Worm (Caenorhabditis elegans) whole organism, L2 larva: Measurements from ENCODE around the gene amx-1.

ENCODE experiments used
- C34F6.9 ChIP-seq: fragments of 150-350 bp; optimal IDR thresholded peaks from 2 replicates; lab custom pipeline; 2014; ENCODE audit warnings: missing biosample characterization, missing genetic modification characterization
- F13H6.1 ChIP-seq: sonication (generic microtip); optimal IDR thresholded peaks from 2 replicates; lab custom pipeline; 2016; ENCODE audit warnings: missing genetic modification characterization, missing compliant biosample characterization
- R02D3.7 ChIP-seq: fragments of 150-350 bp; optimal IDR thresholded peaks from 2 replicates; lab custom pipeline; 2014; ENCODE audit warnings: missing biosample characterization, missing genetic modification characterization
- Y55F3AM.14 ChIP-seq: fragments of 200-800 bp; sonication (Bioruptor generic); optimal IDR thresholded peaks from 2 replicates; lab custom pipeline; 2018; ENCODE audit warnings: mild to moderate bottlenecking, missing genetic modification characterization, missing compliant biosample characterization
- alr-1 ChIP-seq: fragments of 150-350 bp; optimal IDR thresholded peaks from 2 replicates; lab custom pipeline; 2014; ENCODE audit warnings: missing biosample characterization, missing genetic modification characterization
- aly-2 ChIP-seq: fragments of 150-350 bp; optimal IDR thresholded peaks from 2 replicates; lab custom pipeline; 2014; ENCODE audit warnings: missing biosample characterization, missing genetic modification characterization
- blmp-1 ChIP-seq: sonication (generic microtip); optimal IDR thresholded peaks from 2 replicates; lab custom pipeline; 2017; ENCODE audit warnings: missing genetic modification characterization, mild to moderate bottlenecking, missing compliant biosample characterization, antibody characterized with exemption, moderate library complexity; ENCODE audit not compliant: insufficient read depth
- crh-2 ChIP-seq: sonication (generic microtip); optimal IDR thresholded peaks from 2 replicates; lab custom pipeline; 2017; ENCODE audit warnings: missing biosample characterization, missing genetic modification characterization
- dmd-4 ChIP-seq: sonication (generic microtip); optimal IDR thresholded peaks from 2 replicates; lab custom pipeline; 2017; ENCODE audit warnings: missing biosample characterization, missing genetic modification characterization
- egl-27 ChIP-seq: sonication (generic microtip); optimal IDR thresholded peaks from 3 replicates; lab custom pipeline; 2017; ENCODE audit warnings: missing biosample characterization, missing genetic modification reagents, missing genetic modification characterization
- fos-1 ChIP-seq: fragments of 150-350 bp; optimal IDR thresholded peaks from 2 replicates; lab custom pipeline; 2014; ENCODE audit warnings: missing biosample characterization, missing genetic modification characterization
- gmeb-1 ChIP-seq: fragments of 150-350 bp; optimal IDR thresholded peaks from 2 replicates; lab custom pipeline; 2014; ENCODE audit warnings: missing biosample characterization, missing genetic modification characterization
- lin-39 ChIP-seq: fragments of 150-350 bp; optimal IDR thresholded peaks from 2 replicates; lab custom pipeline; 2014; ENCODE audit warnings: missing biosample characterization, missing genetic modification reagents, missing genetic modification characterization
- lsy-2 ChIP-seq, 2 experiments: fragments of 150-350 bp in 1 of 2; sonication (generic microtip) in 1 of 2; optimal IDR thresholded peaks; 2 replicates each; lab custom pipeline; 2014 to 2017; ENCODE audit warnings: missing biosample characterization in 2 of 2, missing genetic modification characterization in 2 of 2
- mab-5 ChIP-seq: fragments of 150-350 bp; optimal IDR thresholded peaks from 2 replicates; lab custom pipeline; 2014; ENCODE audit warnings: missing biosample characterization, missing genetic modification characterization
- mdl-1 ChIP-seq, 2 experiments: fragments of 150-350 bp in 1 of 2; sonication (generic microtip) in 1 of 2; optimal IDR thresholded peaks; 2 replicates each; lab custom pipeline; 2017; ENCODE audit warnings: missing biosample characterization in 2 of 2, missing genetic modification characterization in 2 of 2
- nhr-10 ChIP-seq: sonication (generic microtip); optimal IDR thresholded peaks from 2 replicates; lab custom pipeline; 2017; ENCODE audit warnings: missing biosample characterization, missing genetic modification characterization
- nhr-11 ChIP-seq: fragments of 150-350 bp; optimal IDR thresholded peaks from 2 replicates; lab custom pipeline; 2014; ENCODE audit warnings: missing biosample characterization, missing genetic modification characterization
- nhr-12 ChIP-seq: fragments of 150-350 bp; optimal IDR thresholded peaks from 2 replicates; lab custom pipeline; 2014; ENCODE audit warnings: missing biosample characterization, missing genetic modification characterization
- nhr-129 ChIP-seq: fragments of 150-350 bp; optimal IDR thresholded peaks from 2 replicates; lab custom pipeline; 2014; ENCODE audit warnings: missing biosample characterization, missing genetic modification characterization
- nhr-21 ChIP-seq: fragments of 150-350 bp; optimal IDR thresholded peaks from 2 replicates; lab custom pipeline; 2014; ENCODE audit warnings: missing biosample characterization, missing genetic modification characterization
- nhr-23 ChIP-seq: fragments of 150-350 bp; optimal IDR thresholded peaks from 2 replicates; lab custom pipeline; 2014; ENCODE audit warnings: missing biosample characterization, missing genetic modification reagents, missing genetic modification characterization
- nhr-237 ChIP-seq: fragments of 150-350 bp; optimal IDR thresholded peaks from 2 replicates; lab custom pipeline; 2014; ENCODE audit warnings: missing biosample characterization, missing genetic modification characterization
- nhr-25 ChIP-seq: fragments of 150-350 bp; sonication (generic microtip); optimal IDR thresholded peaks from 3 replicates; lab custom pipeline; 2014; ENCODE audit warnings: missing biosample characterization, missing genetic modification characterization
- nhr-6 ChIP-seq: fragments of 150-350 bp; optimal IDR thresholded peaks from 2 replicates; lab custom pipeline; 2014; ENCODE audit warnings: missing biosample characterization, missing genetic modification characterization
- peb-1 ChIP-seq: fragments of 150-350 bp; optimal IDR thresholded peaks from 2 replicates; lab custom pipeline; 2014; ENCODE audit warnings: missing biosample characterization, missing genetic modification characterization
- sem-4 ChIP-seq: fragments of 150-350 bp; optimal IDR thresholded peaks from 2 replicates; lab custom pipeline; 2014; ENCODE audit warnings: missing biosample characterization, missing genetic modification reagents, missing genetic modification characterization
- skn-1 ChIP-seq: sonication (generic microtip); optimal IDR thresholded peaks from 2 replicates; lab custom pipeline; 2017; ENCODE audit warnings: missing biosample characterization, missing genetic modification characterization
- sma-9 ChIP-seq, 2 experiments: fragments of 150-350 bp in 1 of 2; sonication (generic microtip) in 1 of 2; optimal IDR thresholded peaks; 2 replicates each; lab custom pipeline; 2014 to 2016; ENCODE audit warnings: missing genetic modification characterization in 2 of 2, mild to moderate bottlenecking in 1 of 2, missing biosample characterization in 1 of 2, missing compliant biosample characterization in 1 of 2, missing genetic modification reagents in 1 of 2, moderate library complexity in 1 of 2
- unc-39 ChIP-seq: fragments of 150-350 bp; optimal IDR thresholded peaks from 2 replicates; lab custom pipeline; 2014; ENCODE audit warnings: missing biosample characterization, missing genetic modification characterization
- unc-55 ChIP-seq: fragments of 150-350 bp; sonication (generic microtip); optimal IDR thresholded peaks from 3 replicates; lab custom pipeline; 2014; ENCODE audit warnings: missing biosample characterization, missing genetic modification reagents, missing genetic modification characterization
- zag-1 ChIP-seq: fragments of 150-350 bp; optimal IDR thresholded peaks from 2 replicates; lab custom pipeline; 2014; ENCODE audit warnings: missing biosample characterization, missing genetic modification characterization
- ztf-1 ChIP-seq: fragments of 200-800 bp; sonication (Bioruptor generic); conservative IDR thresholded peaks from 2 replicates; pipeline ENCODE4 v1.3.6; 2022; ENCODE audit warnings: missing genetic modification characterization, missing compliant biosample characterization
- ztf-4 ChIP-seq: fragments of 150-350 bp; optimal IDR thresholded peaks from 2 replicates; lab custom pipeline; 2014; ENCODE audit warnings: missing biosample characterization, missing genetic modification characterization

The amx-1 gene

DNA sequence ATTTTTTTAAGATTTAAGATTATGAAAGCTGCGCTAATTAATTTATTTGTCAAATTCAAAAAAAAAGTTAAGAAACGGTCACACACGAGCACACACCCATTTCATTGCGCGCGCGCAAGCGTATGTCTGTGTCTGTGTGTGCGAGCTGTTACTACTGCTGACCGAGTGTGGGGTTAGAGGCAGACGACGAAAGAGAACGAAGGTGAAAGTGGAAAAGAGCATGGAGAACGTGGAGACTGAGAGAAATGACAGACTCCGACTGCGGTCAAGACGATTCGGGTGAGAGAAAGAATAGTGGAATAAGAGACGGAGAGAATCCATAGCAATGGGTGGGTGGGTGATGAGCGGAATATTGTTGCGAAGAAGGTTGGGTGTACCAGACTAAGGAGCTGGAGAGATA is 2.1 kb upstream of the amx-1 start (continued):
- no peak for TF ChIP-seq nhr-21 (tag; lab: Kevin White, UChicago)
- TF ChIP-seq aly-2: no peak
- TF ChIP-seq alr-1 (tag; lab: Kevin White, UChicago): no peak
- TF ChIP-seq unc-55: peak; percentile 63

DNA sequence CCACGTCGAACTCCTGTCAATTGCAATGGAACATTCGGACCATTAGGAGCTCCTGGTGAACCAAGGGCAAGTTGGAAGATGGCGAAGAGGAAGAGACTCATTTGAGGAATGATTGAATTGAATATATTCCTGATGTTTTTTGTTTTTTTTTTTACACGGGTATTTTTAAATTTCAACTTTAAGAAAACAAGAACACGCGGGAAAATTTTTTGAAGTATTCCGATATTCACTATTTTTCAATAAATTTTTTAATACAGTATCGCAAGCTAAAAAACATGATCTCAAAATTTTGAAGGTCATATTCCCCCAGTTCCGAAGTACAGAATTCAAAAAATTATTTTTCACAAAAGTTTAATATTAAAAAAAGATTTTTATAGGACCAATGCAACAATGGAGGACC is 6.9 kb downstream of the amx-1 start, which contains the start of gene cnnm-5:
Gene cnnm-5 (minus strand): TSS at position 101 of the 400 bp plus-strand sequence.
- no peak for TF ChIP-seq mdl-1 (tag; optimal IDR thresholded peaks at IDR 0.05; lab: Kevin White, UChicago)
- TF ChIP-seq peb-1: no peak
- no peak for TF ChIP-seq alr-1 (tag; lab: Kevin White, UChicago)
- TF ChIP-seq zag-1 (tag; lab: Kevin White, UChicago): no peak
- no peak for TF ChIP-seq lsy-2 (tag; optimal IDR thresholded peaks at IDR 0.05; lab: Kevin White, UChicago)
- TF ChIP-seq Y55F3AM.14 (GFP tag; lab: Kevin White, UChicago): no peak
- TF ChIP-seq nhr-10 (tag; lab: Kevin White, UChicago): no peak
- TF ChIP-seq gmeb-1: no peak
- TF ChIP-seq R02D3.7: no peak
- no peak for TF ChIP-seq crh-2 (tag; lab: Kevin White, UChicago)
- no peak for TF ChIP-seq nhr-21 (tag; lab: Kevin White, UChicago)
- TF ChIP-seq nhr-6 (tag; lab: Kevin White, UChicago): no peak
- no peak for TF ChIP-seq mab-5 (tag; lab: Kevin White, UChicago)
- TF ChIP-seq aly-2: no peak
- TF ChIP-seq dmd-4 (tag; lab: Kevin White, UChicago): no peak
- no peak for TF ChIP-seq egl-27 (tag; lab: Kevin White, UChicago)
- TF ChIP-seq F13H6.1 (tag; lab: Kevin White, UChicago): no peak
- TF ChIP-seq skn-1 (tag; lab: Kevin White, UChicago): no peak
- no peak for TF ChIP-seq nhr-237
- TF ChIP-seq, all 48 proteins: peak for 0

- TF ChIP-seq blmp-1 (tag; lab: Kevin White, UChicago) (no peak), ztf-4 (tag; lab: Kevin White, UChicago) (no peak), fos-1 (tag; lab: Kevin White, UChicago) (peak; percentile 1), nhr-12 (no peak), C34F6.9 (no peak), unc-55 (peak; percentile 6), nhr-237 (no peak)
These were observed 9.2 kb downstream of the amx-1 start, which contains the start of gene C36A4.10 for ce11 chrIII:3831381-3831780. Gene C36A4.10, minus strand, starts transcription at chrIII:3831481.

DNA sequence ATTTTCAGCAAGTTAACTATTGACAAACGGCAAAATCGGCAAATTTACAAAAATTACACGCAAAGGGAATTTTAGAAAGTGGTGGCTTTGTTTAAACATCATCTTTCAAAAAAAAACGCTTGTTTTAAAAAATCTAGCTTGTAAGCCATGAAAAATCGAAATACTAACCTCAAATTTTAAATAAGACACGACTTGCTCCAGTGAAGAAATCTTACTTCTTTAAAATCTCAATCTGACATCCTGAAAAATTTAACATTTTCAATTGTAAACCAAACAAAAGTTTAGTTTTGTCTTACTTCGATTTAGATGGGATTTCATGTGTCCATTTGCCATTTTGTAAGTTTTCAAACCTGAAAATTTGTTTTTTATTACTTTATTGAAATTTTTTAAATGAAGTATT is 9.6 kb downstream of the amx-1 start:
- no peak for TF ChIP-seq unc-55
- no peak for TF ChIP-seq lin-39 (tag; lab: Kevin White, UChicago)
- no peak for TF ChIP-seq mab-5 (tag; lab: Kevin White, UChicago)
- TF ChIP-seq sem-4: no peak
- TF ChIP-seq nhr-12: no peak

ce11 chrIII:3832291-3832690 is 10.1 kb downstream of the amx-1 start, which contains the start of gene cyp-25A1:
Gene cyp-25A1, plus strand, starts transcription at chrIII:3832591.
- TF ChIP-seq unc-39 (no peak), peb-1 (no peak), nhr-11 (tag; lab: Kevin White, UChicago) (no peak), lsy-2 (tag; optimal IDR thresholded peaks at IDR 0.05; lab: Kevin White, UChicago) (no peak), nhr-23 (no peak), sma-9 (GFP tag; optimal IDR thresholded peaks at IDR 0.05; lab: Kevin White, UChicago) (no peak), sma-9 (tag; optimal IDR thresholded peaks at IDR 0.05; lab: Kevin White, UChicago) (no peak), nhr-12 (no peak), ztf-1 (GFP tag; lab: Robert Waterston, UW) (no peak), nhr-129 (tag; lab: Kevin White, UChicago) (no peak), aly-2 (no peak), sem-4 (no peak), nhr-25 (tag; lab: Kevin White, UChicago) (no peak), fos-1 (tag; lab: Kevin White, UChicago) (no peak), crh-2 (tag; lab: Kevin White, UChicago) (no peak), C34F6.9 (no peak), alr-1 (tag; lab: Kevin White, UChicago) (no peak)
- TF ChIP-seq, all 48 proteins: peak for 0
